Fruit fly (Drosophila melanogaster) whole organism, embryonic: ENCODE data around the gene Mrgn1.

Source experiments
- CG10431 ChIP-seq: fragments of 200-800 bp; sonication (Bioruptor generic); optimal IDR thresholded peaks from 3 replicates; lab custom pipeline; 2018; ENCODE audit warnings: missing biosample characterization, mild to moderate bottlenecking, missing genetic modification characterization
- CG10462 ChIP-seq: fragments of 200-800 bp; sonication (Bioruptor generic); optimal IDR thresholded peaks from 2 replicates; lab custom pipeline; 2016; ENCODE audit warnings: missing biosample characterization, missing genetic modification characterization
- CG10565 ChIP-seq: fragments of 200-800 bp; sonication (Bioruptor generic); optimal IDR thresholded peaks from 3 replicates; lab custom pipeline; 2016; ENCODE audit warnings: missing biosample characterization, mild to moderate bottlenecking, missing genetic modification characterization
- CG10979 ChIP-seq: fragments of 200-800 bp; sonication (Bioruptor generic); optimal IDR thresholded peaks from 2 replicates; lab custom pipeline; 2018; ENCODE audit warnings: missing biosample characterization, mild to moderate bottlenecking, missing genetic modification characterization, moderate library complexity
- CG11695 ChIP-seq: fragments of 200-800 bp; sonication (Bioruptor generic); IDR thresholded peaks from 3 replicates; pipeline ENCODE4 v1.3.6; 2022; ENCODE audit warnings: missing biosample characterization, missing genetic modification characterization
- CG13894 ChIP-seq: fragments of 200-800 bp; sonication (Bioruptor generic); optimal IDR thresholded peaks from 3 replicates; lab custom pipeline; 2018; ENCODE audit warnings: missing biosample characterization, mild to moderate bottlenecking, missing genetic modification characterization, moderate library complexity
- CG1529 ChIP-seq: fragments of 200-800 bp; sonication (Bioruptor generic); optimal IDR thresholded peaks from 3 replicates; lab custom pipeline; 2018; ENCODE audit warnings: missing biosample characterization, missing genetic modification characterization
- CG17328 ChIP-seq: fragments of 200-800 bp; sonication (Bioruptor generic); IDR thresholded peaks from 2 replicates; pipeline ENCODE4 v1.3.6; 2022; ENCODE audit warnings: missing biosample characterization, missing genetic modification characterization
- CG17802 ChIP-seq: fragments of 200-800 bp; sonication (Bioruptor generic); optimal IDR thresholded peaks from 2 replicates; lab custom pipeline; 2018; ENCODE audit warnings: missing biosample characterization, mild to moderate bottlenecking, missing genetic modification characterization, moderate library complexity
- CG2712 ChIP-seq: fragments of 200-800 bp; optimal IDR thresholded peaks from 3 replicates; lab custom pipeline; 2019; ENCODE audit warnings: missing biosample characterization, mild to moderate bottlenecking, missing genetic modification characterization, moderate library complexity
- CG3065 ChIP-seq: fragments of 200-800 bp; sonication (Bioruptor generic); optimal IDR thresholded peaks from 2 replicates; lab custom pipeline; 2016; ENCODE audit warnings: missing biosample characterization, missing genetic modification characterization
- CG3281 ChIP-seq: fragments of 200-800 bp; sonication (Bioruptor generic); optimal IDR thresholded peaks from 3 replicates; lab custom pipeline; 2017; ENCODE audit warnings: missing biosample characterization, mild to moderate bottlenecking, missing genetic modification characterization
- CG4360 ChIP-seq: fragments of 200-800 bp; sonication (Bioruptor generic); IDR thresholded peaks from 2 replicates; pipeline ENCODE4 v1.3.6; 2022; ENCODE audit warnings: missing biosample characterization, missing genetic modification characterization
- CG43689 ChIP-seq: fragments of 200-800 bp; sonication (Bioruptor generic); IDR thresholded peaks from 2 replicates; pipeline ENCODE4 v1.3.6; 2022; ENCODE audit warnings: missing biosample characterization, missing genetic modification characterization
- CG4854 ChIP-seq: fragments of 200-800 bp; sonication (Bioruptor generic); optimal IDR thresholded peaks from 2 replicates; lab custom pipeline; 2016; ENCODE audit warnings: missing biosample characterization, missing genetic modification characterization, inconsistent platforms
- CG6254 ChIP-seq: fragments of 200-800 bp; sonication (Bioruptor generic); optimal IDR thresholded peaks from 3 replicates; lab custom pipeline; 2017; ENCODE audit warnings: mild to moderate bottlenecking, missing biosample characterization, missing genetic modification reagents, missing genetic modification characterization
- CG6683 ChIP-seq: fragments of 200-800 bp; sonication (Bioruptor generic); optimal IDR thresholded peaks from 2 replicates; lab custom pipeline; 2017; ENCODE audit warnings: missing biosample characterization, mild to moderate bottlenecking, missing genetic modification characterization, missing genetic modification reagents
- CG8388 ChIP-seq: fragments of 200-800 bp; sonication (Bioruptor generic); optimal IDR thresholded peaks from 2 replicates; lab custom pipeline; 2019; ENCODE audit warnings: missing biosample characterization, mild to moderate bottlenecking, missing genetic modification characterization, moderate library complexity
- CHES-1-like ChIP-seq: fragments of 200-800 bp; sonication (Bioruptor generic); optimal IDR thresholded peaks from 2 replicates; lab custom pipeline; 2016; ENCODE audit warnings: missing biosample characterization, missing genetic modification characterization
- Chrac-16 ChIP-seq: fragments of 200-800 bp; sonication (Bioruptor generic); optimal IDR thresholded peaks from 3 replicates; lab custom pipeline; 2016; ENCODE audit warnings: missing biosample characterization, missing genetic modification characterization
- CkIIα-i1 ChIP-seq: fragments of 200-800 bp; sonication (Bioruptor generic); IDR thresholded peaks from 2 replicates; pipeline ENCODE4 v1.3.6; 2022; ENCODE audit warnings: missing biosample characterization, missing genetic modification characterization
- Dbx ChIP-seq: fragments of 200-800 bp; sonication (Bioruptor generic); IDR thresholded peaks from 3 replicates; pipeline ENCODE4 v1.3.6; 2022; ENCODE audit warnings: missing biosample characterization, missing genetic modification characterization
- Eip74EF ChIP-seq, 2 experiments: fragments of 200-800 bp in 1 of 2; fragments of >200 bp in 1 of 2; sonication (Bioruptor generic) in 1 of 2; optimal IDR thresholded peaks; 2 replicates each; lab custom pipeline; 2017 to 2019; ENCODE audit warnings: missing biosample characterization in 2 of 2, missing genetic modification characterization in 2 of 2, mild to moderate bottlenecking in 1 of 2, moderate library complexity in 1 of 2
- Elba2 ChIP-seq: fragments of 200-800 bp; sonication (Bioruptor generic); optimal IDR thresholded peaks from 3 replicates; lab custom pipeline; 2016; ENCODE audit warnings: missing biosample characterization, missing genetic modification characterization
- Ets97D ChIP-seq: fragments of 200-800 bp; sonication (Bioruptor generic); optimal IDR thresholded peaks from 3 replicates; lab custom pipeline; 2016; ENCODE audit warnings: missing biosample characterization, missing genetic modification characterization
- MBD-R2 ChIP-seq: fragments of 200-800 bp; sonication (Bioruptor generic); IDR thresholded peaks from 2 replicates; pipeline ENCODE4 v1.3.6; 2022; ENCODE audit warnings: missing biosample characterization, missing genetic modification characterization
- Oaz ChIP-seq: fragments of 200-800 bp; sonication (Bioruptor generic); IDR thresholded peaks from 2 replicates; pipeline ENCODE4 v1.3.6; 2022; ENCODE audit warnings: missing biosample characterization, missing genetic modification characterization
- Trl ChIP-seq, 3 experiments: fragments of >200 bp in 2 of 3; fragments of 200-800 bp in 1 of 3; sonication (Bioruptor generic) in 1 of 3; optimal IDR thresholded peaks; 2 replicates in 1 of 3; 3 replicates in 2 of 3; lab custom pipeline; 2016 to 2017; ENCODE audit warnings: missing biosample characterization in 1 of 3, missing genetic modification characterization in 1 of 3
- ara ChIP-seq: fragments of 200-800 bp; sonication (Bioruptor generic); IDR thresholded peaks from 2 replicates; pipeline ENCODE4 v1.3.6; 2022; ENCODE audit warnings: missing biosample characterization, missing genetic modification characterization
- az2 ChIP-seq: fragments of 200-800 bp; sonication (Bioruptor generic); optimal IDR thresholded peaks from 3 replicates; lab custom pipeline; 2016; ENCODE audit warnings: missing biosample characterization, missing genetic modification characterization
- bbx ChIP-seq: fragments of 200-800 bp; sonication (Bioruptor generic); IDR thresholded peaks from 2 replicates; pipeline ENCODE4 v1.3.6; 2022; ENCODE audit warnings: missing biosample characterization, missing genetic modification characterization; ENCODE audit not compliant: partially characterized antibody
- cg ChIP-seq: fragments of 200-800 bp; sonication (Bioruptor generic); optimal IDR thresholded peaks from 3 replicates; lab custom pipeline; 2019; ENCODE audit warnings: missing biosample characterization, mild to moderate bottlenecking, missing genetic modification characterization, moderate library complexity
- dmrt11E ChIP-seq: fragments of 200-800 bp; sonication (Bioruptor generic); optimal IDR thresholded peaks from 3 replicates; lab custom pipeline; 2018; ENCODE audit warnings: missing biosample characterization, mild to moderate bottlenecking, missing genetic modification characterization, moderate library complexity
- dysf ChIP-seq: fragments of 200-800 bp; sonication (Bioruptor generic); IDR thresholded peaks from 3 replicates; pipeline ENCODE4 v1.3.6; 2022; ENCODE audit warnings: missing biosample characterization, missing genetic modification characterization
- eyg ChIP-seq: fragments of 200-800 bp; sonication (Bioruptor generic); optimal IDR thresholded peaks from 3 replicates; lab custom pipeline; 2016; ENCODE audit warnings: missing biosample characterization, missing genetic modification characterization
- ken ChIP-seq: fragments of 200-800 bp; sonication (Bioruptor generic); IDR thresholded peaks from 3 replicates; pipeline ENCODE4 v1.3.6; 2022; ENCODE audit warnings: missing biosample characterization, missing genetic modification characterization
- nerfin-1 ChIP-seq: fragments of 200-800 bp; sonication (Bioruptor generic); optimal IDR thresholded peaks from 3 replicates; lab custom pipeline; 2019; ENCODE audit warnings: missing biosample characterization, mild to moderate bottlenecking, missing genetic modification characterization, moderate library complexity
- p53 ChIP-seq: fragments of 200-800 bp; sonication (Bioruptor generic); optimal IDR thresholded peaks from 2 replicates; lab custom pipeline; 2016; ENCODE audit warnings: missing biosample characterization, missing genetic modification characterization
- phol ChIP-seq: fragments of 200-800 bp; sonication (Bioruptor generic); optimal IDR thresholded peaks from 3 replicates; lab custom pipeline; 2018; ENCODE audit warnings: missing biosample characterization, mild to moderate bottlenecking, missing genetic modification characterization, moderate library complexity
- pita ChIP-seq: fragments of 200-800 bp; sonication (Bioruptor generic); optimal IDR thresholded peaks from 2 replicates; lab custom pipeline; 2017; ENCODE audit warnings: missing biosample characterization, mild to moderate bottlenecking, missing genetic modification characterization
- pros ChIP-seq: fragments of 200-800 bp; sonication (Bioruptor generic); optimal IDR thresholded peaks from 3 replicates; lab custom pipeline; 2019; ENCODE audit warnings: missing biosample characterization, mild to moderate bottlenecking, missing genetic modification characterization, moderate library complexity
- tup ChIP-seq: fragments of 200-800 bp; sonication (Bioruptor generic); optimal IDR thresholded peaks from 2 replicates; lab custom pipeline; 2016; ENCODE audit warnings: missing biosample characterization, mild to moderate bottlenecking, missing genetic modification characterization, moderate library complexity
- vvl ChIP-seq: fragments of 200-800 bp; sonication (Bioruptor generic); IDR thresholded peaks from 2 replicates; pipeline ENCODE4 v1.3.6; 2022; ENCODE audit warnings: missing biosample characterization, missing genetic modification characterization
- wor ChIP-seq: fragments of 200-800 bp; sonication (Bioruptor generic); IDR thresholded peaks from 2 replicates; pipeline ENCODE4 v1.3.6; 2022; ENCODE audit warnings: missing biosample characterization, missing genetic modification characterization
- zen ChIP-seq: fragments of 200-800 bp; sonication (Bioruptor generic); optimal IDR thresholded peaks from 3 replicates; lab custom pipeline; 2018; ENCODE audit warnings: missing biosample characterization, mild to moderate bottlenecking, missing genetic modification characterization, moderate library complexity

Mrgn1 gene

DNA sequence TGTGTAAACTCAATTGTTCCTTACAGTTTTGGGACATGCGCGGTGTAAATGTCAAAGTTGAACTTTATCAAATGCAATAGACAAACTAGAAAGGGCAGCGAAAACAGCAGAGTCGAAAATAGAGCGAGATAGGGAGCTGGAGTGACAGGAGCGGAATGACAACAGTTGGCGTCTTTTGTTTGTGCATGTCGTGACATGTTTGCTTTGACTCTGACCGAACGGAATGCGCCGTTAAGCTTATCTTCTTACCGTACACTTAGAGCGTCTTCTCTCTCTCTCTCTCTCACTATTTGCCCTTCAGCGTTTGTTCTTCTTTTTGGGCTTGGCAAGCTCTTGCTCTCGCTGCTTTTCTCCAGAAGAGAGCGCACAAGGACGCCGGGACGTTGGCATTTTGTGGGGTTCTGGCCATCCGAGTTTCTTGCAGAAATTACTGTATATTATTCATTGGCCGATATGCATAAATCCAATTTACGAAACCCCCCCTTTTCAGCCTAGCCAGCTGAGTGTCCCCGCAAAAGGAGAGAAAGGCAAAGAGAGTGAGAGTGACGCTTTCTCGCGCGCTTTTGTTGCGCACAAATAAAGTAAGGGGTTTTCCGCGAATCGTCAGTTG, 40.1 kb upstream of the Mrgn1 start (continued):
- peak; percentile 63 to 78 for TF ChIP-seq Trl (optimal IDR thresholded peaks at IDR 0.05; lab: Kevin White, UChicago)
- no peak for TF ChIP-seq Trl (GFP tag; optimal IDR thresholded peaks at IDR 0.05; lab: Kevin White, UChicago)
- TF ChIP-seq Elba2 (GFP tag; lab: Kevin White, UChicago), result no peak
- TF ChIP-seq p53 (GFP tag; lab: Kevin White, UChicago), result peak; percentile 100
- TF ChIP-seq CG8388 (GFP tag; lab: Kevin White, UChicago), result no peak
- TF ChIP-seq pita, result no peak
- TF ChIP-seq Chrac-16 (GFP tag; lab: Kevin White, UChicago), result no peak
- no peak for TF ChIP-seq dysf (GFP tag; lab: Robert Waterston, UW)
- peak; percentile 16 for TF ChIP-seq pros (GFP tag; lab: Kevin White, UChicago)
- no peak for TF ChIP-seq wor (GFP tag; lab: Robert Waterston, UW)
- peak; percentile 96 for TF ChIP-seq CG13894 (tag; lab: Kevin White, UChicago)

DNA sequence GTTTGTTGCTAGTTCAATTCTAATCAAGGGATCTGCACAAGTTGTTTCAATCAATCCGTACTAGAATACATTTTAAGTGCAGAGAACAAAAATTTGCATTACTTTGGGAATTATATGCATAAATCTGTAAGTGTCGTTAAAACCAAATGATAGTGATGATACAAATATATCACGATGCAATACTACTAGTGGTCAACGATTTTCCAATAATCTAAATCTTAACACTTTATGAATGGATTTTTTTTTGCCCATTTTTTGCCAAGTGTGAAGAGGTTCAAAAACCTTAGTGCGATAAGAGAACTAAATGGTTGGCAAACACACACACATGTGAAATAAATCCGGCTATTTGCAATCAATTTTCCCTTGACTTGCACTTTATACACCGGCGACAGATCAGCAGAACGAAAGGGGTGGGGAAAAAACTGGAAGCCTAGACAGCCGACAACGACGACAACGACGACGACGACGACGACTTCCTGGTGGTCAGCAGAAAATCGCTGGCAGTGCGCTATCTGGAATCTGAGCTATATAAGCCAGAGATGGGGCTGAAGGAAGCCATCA, 37.3 kb upstream of the Mrgn1 start, which contains the start of gene Yp3:
Gene Yp3, plus strand, starts transcription at position 558 of the 561 bp plus-strand sequence.
- TF ChIP-seq CG11695 (no peak), CG4854 (GFP tag; lab: Kevin White, UChicago) (no peak), az2 (no peak), CkIIα-i1 (GFP tag; lab: Robert Waterston, UW) (no peak), bbx (GFP tag; lab: Robert Waterston, UW) (no peak), MBD-R2 (GFP tag; lab: Robert Waterston, UW) (no peak), CHES-1-like (GFP tag; lab: Kevin White, UChicago) (no peak), CG10565 (GFP tag; lab: Kevin White, UChicago) (no peak), tup (GFP tag; lab: Kevin White, UChicago) (no peak), vvl (GFP tag; lab: Robert Waterston, UW) (no peak), eyg (GFP tag; lab: Kevin White, UChicago) (no peak)

DNA sequence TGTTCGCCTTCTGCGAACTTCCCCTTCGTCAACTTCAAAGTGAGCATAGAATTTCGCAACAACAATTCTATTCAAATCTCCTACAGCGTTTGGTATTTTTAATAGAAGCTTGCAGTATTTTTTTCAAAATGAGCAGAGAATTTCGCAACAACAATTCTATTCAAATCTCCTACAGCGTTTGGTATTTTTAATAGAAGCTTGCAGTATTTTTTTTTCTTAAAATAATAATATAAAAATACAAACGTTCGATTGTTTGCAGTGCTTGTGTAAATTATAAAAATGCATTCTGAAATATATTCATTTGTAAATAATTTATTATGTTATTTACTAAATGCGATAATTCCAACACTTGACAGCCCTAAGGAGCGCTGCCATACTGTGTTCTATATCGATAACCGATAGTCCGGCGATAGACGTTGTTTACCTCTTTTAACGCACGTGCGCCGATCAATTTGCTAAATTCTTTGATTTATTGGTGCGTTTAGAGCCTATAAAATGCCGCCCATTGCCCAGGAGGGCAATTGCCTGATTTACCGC, 35.1 kb upstream of the Mrgn1 start, which contains the start of the genes CG32625 and Rtc1:
Gene CG32625, minus strand, starts transcription at position 51 of the 537 bp plus-strand sequence.
Gene Rtc1, plus strand, starts transcription at position 404 of the 537 bp plus-strand sequence.
- TF ChIP-seq CG17802 (tag; lab: Kevin White, UChicago), result no peak
- TF ChIP-seq Eip74EF (GFP tag; optimal IDR thresholded peaks at IDR 0.05; lab: Kevin White, UChicago), result no peak
- TF ChIP-seq Dbx, result peak; percentile 42; the same call in 1 of the 3 replicates
- TF ChIP-seq nerfin-1, result peak; percentile 16
- peak; percentile 62; the same call in 1 of the 3 replicates for TF ChIP-seq ken (GFP tag; lab: Robert Waterston, UW)
- peak; percentile 40 for TF ChIP-seq Ets97D (GFP tag; lab: Kevin White, UChicago)
- TF ChIP-seq CG10462 (GFP tag; lab: Kevin White, UChicago), result no peak
- TF ChIP-seq Oaz, result 0 out of 2 replicates have a peak, but pooled peaks have one; percentile 15
- no peak for TF ChIP-seq CG43689
- no peak for TF ChIP-seq CG1529
- peak; percentile 62 for TF ChIP-seq phol
- TF ChIP-seq zen (tag; lab: Kevin White, UChicago), result peak; percentile 24
- TF ChIP-seq CG2712 (tag; lab: Kevin White, UChicago), result peak; percentile 67
- no peak for TF ChIP-seq cg (GFP tag; lab: Kevin White, UChicago)
- peak; percentile 46 for TF ChIP-seq CG10979 (tag; lab: Kevin White, UChicago)
- TF ChIP-seq CG17328 (GFP tag; lab: Robert Waterston, UW), result peak; percentile 54; the same call in 1 of the 2 replicates
- TF ChIP-seq CG6254, result no peak
- TF ChIP-seq CG10431, result peak; percentile 49
- peak; percentile 35 for TF ChIP-seq dmrt11E
- no peak for TF ChIP-seq CG3065
- TF ChIP-seq CG3281 (GFP tag; lab: Kevin White, UChicago), result peak; percentile 28
- peak; percentile 48; the same call in 1 of the 2 replicates for TF ChIP-seq ara
- peak; percentile 66 for TF ChIP-seq CG4360 (GFP tag; lab: Robert Waterston, UW)
- no peak for TF ChIP-seq eyg (GFP tag; lab: Kevin White, UChicago)
- TF ChIP-seq CG6683 (GFP tag; lab: Kevin White, UChicago), result peak; percentile 1
